Fruit fly (Drosophila melanogaster) whole organism, embryonic: ENCODE data around the gene KdelR.

Source experiments
- Asciz ChIP-seq: fragments of 200-800 bp; sonication (Bioruptor generic); optimal IDR thresholded peaks from 2 replicates; lab custom pipeline; 2017; ENCODE audit warnings: missing biosample characterization, mild to moderate bottlenecking, missing genetic modification characterization, missing genetic modification reagents
- CG12769 ChIP-seq: fragments of 200-800 bp; sonication (Bioruptor generic); optimal IDR thresholded peaks from 2 replicates; lab custom pipeline; 2019; ENCODE audit warnings: missing biosample characterization, mild to moderate bottlenecking, missing genetic modification characterization, moderate library complexity
- CG1529 ChIP-seq: fragments of 200-800 bp; sonication (Bioruptor generic); optimal IDR thresholded peaks from 3 replicates; lab custom pipeline; 2018; ENCODE audit warnings: missing biosample characterization, missing genetic modification characterization
- CG15696 ChIP-seq: fragments of 200-800 bp; sonication (Bioruptor generic); optimal IDR thresholded peaks from 2 replicates; lab custom pipeline; 2019; ENCODE audit warnings: missing biosample characterization, mild to moderate bottlenecking, missing genetic modification characterization, moderate library complexity
- CG17912 ChIP-seq: fragments of 200-800 bp; sonication (Bioruptor generic); optimal IDR thresholded peaks from 2 replicates; lab custom pipeline; 2018; ENCODE audit warnings: missing biosample characterization, mild to moderate bottlenecking, missing genetic modification characterization
- CG18262 ChIP-seq: fragments of 200-800 bp; optimal IDR thresholded peaks from 3 replicates; lab custom pipeline; 2019; ENCODE audit warnings: missing biosample characterization, mild to moderate bottlenecking, missing genetic modification characterization, moderate library complexity
- CG1832 ChIP-seq: fragments of 200-800 bp; sonication (Bioruptor generic); optimal IDR thresholded peaks from 2 replicates; lab custom pipeline; 2017; ENCODE audit warnings: missing biosample characterization, mild to moderate bottlenecking, missing genetic modification characterization, inconsistent platforms
- CG18619 ChIP-seq: fragments of 200-800 bp; sonication (Bioruptor generic); optimal IDR thresholded peaks from 3 replicates; lab custom pipeline; 2017; ENCODE audit warnings: missing biosample characterization, mild to moderate bottlenecking, missing genetic modification characterization
- CG2116 ChIP-seq: fragments of 200-800 bp; sonication (Bioruptor generic); optimal IDR thresholded peaks from 3 replicates; lab custom pipeline; 2018; ENCODE audit warnings: missing biosample characterization, mild to moderate bottlenecking, missing genetic modification characterization
- CG2120 ChIP-seq: fragments of 200-800 bp; sonication (Bioruptor generic); optimal IDR thresholded peaks from 3 replicates; lab custom pipeline; 2016; ENCODE audit warnings: missing biosample characterization, missing genetic modification characterization
- CG2712 ChIP-seq: fragments of 200-800 bp; optimal IDR thresholded peaks from 3 replicates; lab custom pipeline; 2019; ENCODE audit warnings: missing biosample characterization, mild to moderate bottlenecking, missing genetic modification characterization, moderate library complexity
- CG34224 ChIP-seq: fragments of 200-800 bp; sonication (Bioruptor generic); IDR thresholded peaks from 3 replicates; pipeline ENCODE4 v1.3.6; 2022; ENCODE audit warnings: missing biosample characterization, missing genetic modification characterization; ENCODE audit not compliant: partially characterized antibody
- CG4360 ChIP-seq: fragments of 200-800 bp; sonication (Bioruptor generic); IDR thresholded peaks from 2 replicates; pipeline ENCODE4 v1.3.6; 2022; ENCODE audit warnings: missing biosample characterization, missing genetic modification characterization
- CG4617 ChIP-seq: fragments of 200-800 bp; sonication (Bioruptor generic); optimal IDR thresholded peaks from 3 replicates; lab custom pipeline; 2016; ENCODE audit warnings: missing biosample characterization, missing genetic modification characterization, borderline replicate concordance
- CG6813 ChIP-seq: fragments of 200-800 bp; sonication (Bioruptor generic); optimal IDR thresholded peaks from 2 replicates; lab custom pipeline; 2017; ENCODE audit warnings: missing biosample characterization, missing genetic modification characterization, mild to moderate bottlenecking, moderate library complexity, missing genetic modification reagents
- CG7271 ChIP-seq: fragments of 200-800 bp; sonication (Bioruptor generic); optimal IDR thresholded peaks from 2 replicates; lab custom pipeline; 2018; ENCODE audit warnings: missing biosample characterization, mild to moderate bottlenecking, missing genetic modification characterization, moderate library complexity
- CG7372 ChIP-seq: fragments of 200-800 bp; sonication (Bioruptor generic); IDR thresholded peaks from 2 replicates; pipeline ENCODE4 v1.3.6; 2022; ENCODE audit warnings: missing biosample characterization, missing genetic modification characterization
- Camta ChIP-seq: fragments of 200-800 bp; sonication (Bioruptor generic); optimal IDR thresholded peaks from 2 replicates; lab custom pipeline; 2016; ENCODE audit warnings: missing biosample characterization, missing genetic modification characterization
- CkIIα-i1 ChIP-seq: fragments of 200-800 bp; sonication (Bioruptor generic); IDR thresholded peaks from 2 replicates; pipeline ENCODE4 v1.3.6; 2022; ENCODE audit warnings: missing biosample characterization, missing genetic modification characterization
- D19A ChIP-seq: fragments of 200-800 bp; optimal IDR thresholded peaks from 3 replicates; lab custom pipeline; 2019; ENCODE audit warnings: missing biosample characterization, mild to moderate bottlenecking, missing genetic modification characterization, moderate library complexity
- D19B ChIP-seq: fragments of 200-800 bp; sonication (Bioruptor generic); optimal IDR thresholded peaks from 2 replicates; lab custom pipeline; 2017; ENCODE audit warnings: missing biosample characterization, mild to moderate bottlenecking, missing genetic modification characterization
- Dek ChIP-seq: fragments of 200-800 bp; sonication (Bioruptor generic); optimal IDR thresholded peaks from 3 replicates; lab custom pipeline; 2019; ENCODE audit warnings: missing biosample characterization, mild to moderate bottlenecking, missing genetic modification characterization, moderate library complexity
- Dll ChIP-seq: fragments of 200-800 bp; sonication (Bioruptor generic); IDR thresholded peaks from 4 replicates; pipeline ENCODE4 v1.3.6; 2022; ENCODE audit warnings: missing biosample characterization, missing genetic modification characterization; ENCODE audit not compliant: partially characterized antibody
- Fer1 ChIP-seq: fragments of 200-800 bp; sonication (Bioruptor generic); optimal IDR thresholded peaks from 2 replicates; lab custom pipeline; 2017; ENCODE audit warnings: missing biosample characterization, mild to moderate bottlenecking, missing genetic modification characterization
- Fer3 ChIP-seq: fragments of 200-800 bp; sonication (Bioruptor generic); optimal IDR thresholded peaks from 2 replicates; lab custom pipeline; 2018; ENCODE audit warnings: missing biosample characterization, mild to moderate bottlenecking, missing genetic modification characterization, moderate library complexity
- HLH3B ChIP-seq: fragments of 200-800 bp; sonication (Bioruptor generic); IDR thresholded peaks from 2 replicates; pipeline ENCODE4 v1.3.6; 2022; ENCODE audit warnings: missing biosample characterization, missing genetic modification characterization
- HmgZ ChIP-seq: fragments of 200-800 bp; sonication (Bioruptor generic); optimal IDR thresholded peaks from 2 replicates; lab custom pipeline; 2018; ENCODE audit warnings: missing biosample characterization, mild to moderate bottlenecking, missing genetic modification characterization
- Hmx ChIP-seq: fragments of 200-800 bp; sonication (Bioruptor generic); optimal IDR thresholded peaks from 2 replicates; lab custom pipeline; 2016; ENCODE audit warnings: missing biosample characterization, missing genetic modification characterization
- MESR4 ChIP-seq: fragments of 200-800 bp; sonication (Bioruptor generic); optimal IDR thresholded peaks from 2 replicates; lab custom pipeline; 2018; ENCODE audit warnings: missing biosample characterization, mild to moderate bottlenecking, missing genetic modification characterization, moderate library complexity
- Mad ChIP-seq: fragments of 200-800 bp; sonication (Bioruptor generic); optimal IDR thresholded peaks from 2 replicates; lab custom pipeline; 2016; ENCODE audit warnings: missing biosample characterization, missing genetic modification characterization
- Taf1 ChIP-seq: fragments of 200-800 bp; sonication (Bioruptor generic); IDR thresholded peaks from 2 replicates; pipeline ENCODE4 v1.3.6; 2022; ENCODE audit warnings: missing biosample characterization, missing genetic modification characterization
- ab ChIP-seq: fragments of 200-800 bp; sonication (Bioruptor generic); optimal IDR thresholded peaks from 2 replicates; lab custom pipeline; 2016; ENCODE audit warnings: missing biosample characterization, missing genetic modification characterization
- ato ChIP-seq: fragments of 200-800 bp; sonication (Bioruptor generic); IDR thresholded peaks from 2 replicates; pipeline ENCODE4 v1.3.6; 2022; ENCODE audit warnings: missing biosample characterization, missing genetic modification characterization; ENCODE audit not compliant: partially characterized antibody
- br ChIP-seq: fragments of >200 bp; optimal IDR thresholded peaks from 2 replicates; lab custom pipeline; 2017
- ewg ChIP-seq: fragments of 200-800 bp; sonication (Bioruptor generic); optimal IDR thresholded peaks from 3 replicates; lab custom pipeline; 2017; ENCODE audit warnings: mild to moderate bottlenecking, missing biosample characterization, missing genetic modification reagents, missing genetic modification characterization
- fd96Cb ChIP-seq: fragments of 200-800 bp; sonication (Bioruptor generic); optimal IDR thresholded peaks from 2 replicates; lab custom pipeline; 2018; ENCODE audit warnings: missing biosample characterization, mild to moderate bottlenecking, missing genetic modification characterization, moderate library complexity
- kah ChIP-seq: fragments of 200-800 bp; sonication (Bioruptor generic); optimal IDR thresholded peaks from 2 replicates; lab custom pipeline; 2018; ENCODE audit warnings: missing biosample characterization, mild to moderate bottlenecking, missing genetic modification characterization
- lov ChIP-seq, 2 experiments: fragments of 200-800 bp in 1 of 2; fragments of >200 bp in 1 of 2; sonication (Bioruptor generic) in 1 of 2; IDR thresholded peaks in 1 of 2; optimal IDR thresholded peaks in 1 of 2; 2 replicates in 1 of 2; 3 replicates in 1 of 2; pipeline versions ENCODE4 v1.3.6 to Lab custom; 2017 to 2022; ENCODE audit warnings: missing biosample characterization in 1 of 2, missing genetic modification characterization in 1 of 2
- nom ChIP-seq: fragments of 200-800 bp; sonication (Bioruptor generic); optimal IDR thresholded peaks from 2 replicates; lab custom pipeline; 2017; ENCODE audit warnings: missing biosample characterization, missing genetic modification characterization, mild to moderate bottlenecking, moderate library complexity, missing genetic modification reagents
- phol ChIP-seq: fragments of 200-800 bp; sonication (Bioruptor generic); optimal IDR thresholded peaks from 3 replicates; lab custom pipeline; 2018; ENCODE audit warnings: missing biosample characterization, mild to moderate bottlenecking, missing genetic modification characterization, moderate library complexity
- seq ChIP-seq: fragments of 200-800 bp; sonication (Bioruptor generic); IDR thresholded peaks from 2 replicates; pipeline ENCODE4 v1.3.6; 2022; ENCODE audit warnings: missing biosample characterization, missing genetic modification characterization
- slbo ChIP-seq: fragments of 200-800 bp; sonication (Bioruptor generic); IDR thresholded peaks from 2 replicates; pipeline ENCODE4 v1.3.6; 2022; ENCODE audit warnings: missing biosample characterization, missing genetic modification characterization
- sqz ChIP-seq: fragments of 200-800 bp; sonication (Bioruptor generic); optimal IDR thresholded peaks from 3 replicates; lab custom pipeline; 2018; ENCODE audit warnings: missing biosample characterization, mild to moderate bottlenecking, missing genetic modification characterization
- tio ChIP-seq: fragments of 200-800 bp; sonication (Bioruptor generic); optimal IDR thresholded peaks from 2 replicates; lab custom pipeline; 2017; ENCODE audit warnings: missing biosample characterization, missing genetic modification characterization, inconsistent platforms
- toy ChIP-seq: fragments of 200-800 bp; sonication (Bioruptor generic); IDR thresholded peaks from 2 replicates; pipeline ENCODE4 v1.3.6; 2022; ENCODE audit warnings: missing biosample characterization, missing genetic modification characterization
- tup ChIP-seq: fragments of 200-800 bp; sonication (Bioruptor generic); optimal IDR thresholded peaks from 2 replicates; lab custom pipeline; 2016; ENCODE audit warnings: missing biosample characterization, mild to moderate bottlenecking, missing genetic modification characterization, moderate library complexity
- tx ChIP-seq: fragments of 200-800 bp; sonication (Bioruptor generic); optimal IDR thresholded peaks from 2 replicates; lab custom pipeline; 2016; ENCODE audit warnings: missing biosample characterization, missing genetic modification characterization
- usp ChIP-seq: fragments of >200 bp; optimal IDR thresholded peaks from 2 replicates; lab custom pipeline; 2017; ENCODE audit warnings: missing biosample characterization, missing genetic modification characterization
- yki ChIP-seq: fragments of >200 bp; optimal IDR thresholded peaks from 3 replicates; lab custom pipeline; 2018
- zf30C ChIP-seq: fragments of 200-800 bp; sonication (Bioruptor generic); optimal IDR thresholded peaks from 3 replicates; lab custom pipeline; 2018; ENCODE audit warnings: missing biosample characterization, mild to moderate bottlenecking, missing genetic modification characterization
- zfh2 ChIP-seq: fragments of 200-800 bp; sonication (Bioruptor generic); optimal IDR thresholded peaks from 2 replicates; lab custom pipeline; 2016; ENCODE audit warnings: missing biosample characterization, missing genetic modification characterization

Gene KdelR

dm6 chr2L:10428528-10428927, 1.8 kb downstream of the KdelR start, which contains the start of gene CG5188 (continued):
- TF ChIP-seq CG18619 (GFP tag; lab: Kevin White, UChicago): peak; percentile 16
- no peak for TF ChIP-seq CG1832 (GFP tag; lab: Kevin White, UChicago)
- no peak for TF ChIP-seq kah
- TF ChIP-seq CG15696 (tag; lab: Kevin White, UChicago): peak; percentile 17
- TF ChIP-seq Fer3 (tag; lab: Kevin White, UChicago): peak; percentile 53
- no peak for TF ChIP-seq HLH3B
- TF ChIP-seq yki (lab: Kevin White, UChicago): no peak
- TF ChIP-seq Asciz (GFP tag; lab: Kevin White, UChicago): peak; percentile 42
- TF ChIP-seq Hmx (GFP tag; lab: Kevin White, UChicago): no peak
- TF ChIP-seq seq: no peak
- no peak for TF ChIP-seq Mad
- TF ChIP-seq tup (GFP tag; lab: Kevin White, UChicago): no peak
- TF ChIP-seq CG18262: peak; percentile 49
- TF ChIP-seq zf30C (GFP tag; lab: Kevin White, UChicago): no peak
- TF ChIP-seq CG4360 (GFP tag; lab: Robert Waterston, UW): no peak
- TF ChIP-seq zfh2 (GFP tag; lab: Kevin White, UChicago): no peak
- TF ChIP-seq CG34224 (GFP tag; lab: Robert Waterston, UW): 0 out of 3 replicates have a peak, but pooled peaks have one; percentile 39
- TF ChIP-seq CG6813 (GFP tag; lab: Kevin White, UChicago): no peak
- TF ChIP-seq CG4617 (GFP tag; lab: Kevin White, UChicago): peak; percentile 19
- no peak for TF ChIP-seq tx (GFP tag; lab: Kevin White, UChicago)
- peak; percentile 23 for TF ChIP-seq CG2116
- no peak for TF ChIP-seq CG7372 (GFP tag; lab: Robert Waterston, UW)
- TF ChIP-seq phol: peak; percentile 55
- no peak for TF ChIP-seq CG17912 (GFP tag; lab: Kevin White, UChicago)
- TF ChIP-seq Dll: peak; percentile 35; the same call in 1 of the 4 replicates
- peak; percentile 65 for TF ChIP-seq CG2712
- peak; percentile 49 for TF ChIP-seq nom (GFP tag; lab: Kevin White, UChicago)
- TF ChIP-seq ato (GFP tag; lab: Robert Waterston, UW): peak; percentile 53; the same call in 1 of the 2 replicates
- TF ChIP-seq Fer1 (GFP tag; lab: Kevin White, UChicago): peak; percentile 48
- TF ChIP-seq D19A (tag; lab: Kevin White, UChicago): no peak
- no peak for TF ChIP-seq br (lab: Kevin White, UChicago)
- no peak for TF ChIP-seq usp (GFP tag; lab: Kevin White, UChicago)
- TF ChIP-seq toy (GFP tag; lab: Robert Waterston, UW): no peak
- no peak for TF ChIP-seq CG12769 (tag; lab: Kevin White, UChicago)
- peak; percentile 43 for TF ChIP-seq MESR4
- no peak for TF ChIP-seq tio
- peak; percentile 2 for TF ChIP-seq Camta (GFP tag; lab: Kevin White, UChicago)
- TF ChIP-seq lov (optimal IDR thresholded peaks at IDR 0.05; lab: Kevin White, UChicago): no peak
- no peak for TF ChIP-seq lov (GFP tag; IDR thresholded peaks at IDR 0.05; lab: Robert Waterston, UW)
- peak; percentile 17 for TF ChIP-seq fd96Cb (tag; lab: Kevin White, UChicago)
- TF ChIP-seq Dek (tag; lab: Kevin White, UChicago): peak; percentile 54
- TF ChIP-seq HmgZ (tag; lab: Kevin White, UChicago): peak; percentile 40
- TF ChIP-seq CG1529 (GFP tag; lab: Kevin White, UChicago): peak; percentile 9
- no peak for TF ChIP-seq sqz (GFP tag; lab: Kevin White, UChicago)
- TF ChIP-seq CG7271 (tag; lab: Kevin White, UChicago): peak; percentile 20
- no peak for TF ChIP-seq CkIIα-i1 (GFP tag; lab: Robert Waterston, UW)
- TF ChIP-seq Taf1: 0 out of 2 replicates have a peak, but pooled peaks have one; percentile 29
- peak; percentile 56 for TF ChIP-seq CG2120 (GFP tag; lab: Kevin White, UChicago)
- no peak for TF ChIP-seq ewg (GFP tag; lab: Kevin White, UChicago)
- TF ChIP-seq D19B (GFP tag; lab: Kevin White, UChicago): no peak
- TF ChIP-seq ab: no peak
- TF ChIP-seq slbo (GFP tag; lab: Robert Waterston, UW): peak; percentile 67
